Worm (Caenorhabditis elegans): ENCODE results near the gene C14C10.10.

C14C10.10 gene

DNA sequence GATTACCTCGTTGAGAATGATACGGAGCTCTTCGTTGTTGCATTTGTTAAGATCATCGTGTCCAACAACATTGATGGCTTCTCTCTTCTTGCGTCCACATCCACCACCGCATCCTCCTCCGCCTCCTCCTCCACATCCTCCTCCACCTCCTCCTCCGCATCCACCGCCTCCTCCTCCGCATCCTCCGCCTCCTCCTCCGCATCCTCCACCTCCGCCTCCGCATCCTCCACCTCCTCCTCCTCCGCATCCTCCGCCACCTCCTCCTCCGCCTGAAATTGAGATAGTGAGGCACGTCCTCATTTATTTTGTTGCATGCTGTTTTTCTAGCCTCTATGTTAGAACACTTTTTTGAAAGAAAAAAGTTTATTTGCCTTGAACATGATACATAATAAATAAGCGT, 23.1 kb downstream of the C14C10.10 start:
- no peak for TF ChIP-seq hlh-13 (GFP tag; optimal IDR thresholded peaks at IDR 0.05)
- no peak for TF ChIP-seq ztf-16 (tag; optimal IDR thresholded peaks at IDR 0.05)

DNA sequence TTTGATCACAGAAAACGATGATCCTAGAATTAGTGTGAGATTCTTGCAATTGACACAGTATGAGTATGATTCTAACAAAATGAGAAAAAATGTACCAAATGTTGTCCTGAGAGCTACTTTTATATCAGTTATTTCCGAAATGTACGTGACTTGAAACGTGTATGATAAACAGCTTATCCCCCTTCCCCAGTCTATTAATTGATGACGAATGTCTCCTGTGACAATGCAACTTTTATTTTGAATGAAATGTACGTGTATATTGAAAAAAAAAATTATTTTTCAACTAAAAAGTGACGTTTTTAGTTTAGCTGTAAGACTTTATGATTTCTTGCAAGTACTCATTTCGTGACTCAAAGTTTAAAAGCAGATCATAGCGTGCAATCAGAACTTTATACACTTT, 28.7 kb downstream of the C14C10.10 start:
- TF ChIP-seq fkh-10 (GFP tag; optimal IDR thresholded peaks at IDR 0.05) (no peak), T23F11.4 (GFP tag; optimal IDR thresholded peaks at IDR 0.05) (no peak), madf-2 (tag; optimal IDR thresholded peaks at IDR 0.05) (no peak), ztf-16 (tag; optimal IDR thresholded peaks at IDR 0.05) (no peak), ceh-6 (GFP tag; optimal IDR thresholded peaks at IDR 0.05) (no peak), unc-3 (GFP tag; conservative IDR thresholded peaks at IDR 0.05) (no peak), unc-3 (tag; optimal IDR thresholded peaks at IDR 0.05) (no peak), C38D4.7 (GFP tag; optimal IDR thresholded peaks at IDR 0.05) (no peak), lim-6 (tag; optimal IDR thresholded peaks at IDR 0.05) (no peak)

DNA sequence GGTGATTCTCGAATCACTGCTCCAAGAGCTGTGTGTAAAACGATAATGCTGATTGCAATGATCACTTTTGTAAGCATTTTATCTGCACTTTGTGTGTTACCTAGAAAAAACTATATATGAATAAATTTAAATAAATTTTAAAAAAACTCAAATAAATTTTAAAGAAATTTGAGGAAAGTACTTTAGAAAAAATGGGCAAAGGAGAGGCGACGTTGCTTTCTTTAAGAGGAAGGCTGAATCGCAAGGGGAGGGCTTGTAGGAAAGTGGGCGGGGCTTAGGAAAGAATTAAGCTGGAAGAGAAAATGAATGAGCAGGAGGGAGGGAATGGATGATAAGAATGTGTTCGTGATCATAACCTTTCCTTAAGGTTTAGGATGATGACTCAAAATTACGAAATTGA, 31.1 kb downstream of the C14C10.10 start, which contains the start of gene E02A10.4:
Gene E02A10.4, minus strand, starts transcription at position 101 of the 400 bp plus-strand sequence.
- TF ChIP-seq ttx-3 (tag; optimal IDR thresholded peaks at IDR 0.05) (no peak), T23F11.4 (GFP tag; optimal IDR thresholded peaks at IDR 0.05) (no peak), pros-1 (tag; optimal IDR thresholded peaks at IDR 0.05) (no peak), fax-1 (tag; optimal IDR thresholded peaks at IDR 0.05) (no peak), ceh-19 (GFP tag; optimal IDR thresholded peaks at IDR 0.05) (no peak), nhr-11 (tag; optimal IDR thresholded peaks at IDR 0.05) (no peak), hlh-15 (tag; optimal IDR thresholded peaks at IDR 0.05) (no peak)

- TF ChIP-seq che-1 (tag; optimal IDR thresholded peaks at IDR 0.05) (no peak), C38D4.7 (GFP tag; optimal IDR thresholded peaks at IDR 0.05) (no peak), ama-1 (optimal IDR thresholded peaks at IDR 0.05) (no peak), syd-9 (tag; optimal IDR thresholded peaks at IDR 0.05) (no peak), hlh-13 (GFP tag; optimal IDR thresholded peaks at IDR 0.05) (no peak), pqm-1 (tag; optimal IDR thresholded peaks at IDR 0.05) (no peak), ets-4 (tag; optimal IDR thresholded peaks at IDR 0.05) (no peak), C08G9.2 (tag; optimal IDR thresholded peaks at IDR 0.05) (no peak)
Observed at ce11 chrV:12567312-12567711, 31.6 kb downstream of the C14C10.10 start.

- TF ChIP-seq ahr-1 (tag; optimal IDR thresholded peaks at IDR 0.05) (no peak), ceh-34 (tag; optimal IDR thresholded peaks at IDR 0.05) (no peak), ceh-6 (GFP tag; optimal IDR thresholded peaks at IDR 0.05) (no peak), C38D4.7 (GFP tag; optimal IDR thresholded peaks at IDR 0.05) (no peak), madf-2 (tag; optimal IDR thresholded peaks at IDR 0.05) (no peak), sdc-2 (tag; optimal IDR thresholded peaks at IDR 0.05) (no peak), ceh-24 (tag; optimal IDR thresholded peaks at IDR 0.05) (no peak), ceh-9 (tag; optimal IDR thresholded peaks at IDR 0.05) (no peak), K09A11.1 (tag; optimal IDR thresholded peaks at IDR 0.05; ENCODE audit: insufficient read depth) (no peak), fkh-6 (tag; optimal IDR thresholded peaks at IDR 0.05) (no peak), Y22D7AL.16 (tag; optimal IDR thresholded peaks at IDR 0.05) (no peak), C08G9.2 (tag; optimal IDR thresholded peaks at IDR 0.05) (no peak), ceh-2 (tag; optimal IDR thresholded peaks at IDR 0.05) (no peak), eyg-1 (tag; optimal IDR thresholded peaks at IDR 0.05) (no peak), che-1 (tag; optimal IDR thresholded peaks at IDR 0.05) (no peak), nhr-232 (tag; optimal IDR thresholded peaks at IDR 0.05) (no peak), pha-4 (tag; optimal IDR thresholded peaks at IDR 0.05) (no peak)
Observed at ce11 chrV:12564902-12565301, 34.0 kb downstream of the C14C10.10 start.

- TF ChIP-seq pat-9 (tag; optimal IDR thresholded peaks at IDR 0.05) (no peak), ceh-22 (tag; optimal IDR thresholded peaks at IDR 0.05) (no peak), ceh-24 (tag; optimal IDR thresholded peaks at IDR 0.05) (no peak), ref-2 (tag; optimal IDR thresholded peaks at IDR 0.05) (no peak), sox-2 (GFP tag; IDR thresholded peaks at IDR 0.05) (no peak), ceh-31 (tag; optimal IDR thresholded peaks at IDR 0.05) (no peak), unc-42 (tag; optimal IDR thresholded peaks at IDR 0.05) (no peak)
Observed at ce11 chrV:12563187-12563586, 35.7 kb downstream of the C14C10.10 start, which contains the start of gene mrps-5. Gene mrps-5 (plus strand): TSS chrV:12563487.

Measured in whole organism, late embryonic.